Worm (Caenorhabditis elegans) whole organism, midembryonic: ENCODE data around the gene F01G10.6.

ENCODE experiments used
- T22C8.4 ChIP-seq: fragments of 200-800 bp; sonication (Bioruptor generic); IDR thresholded peaks from 2 replicates; pipeline ENCODE4 v1.3.6; 2022; ENCODE audit warnings: missing genetic modification characterization, missing compliant biosample characterization
- cog-1 ChIP-seq: sonication (generic microtip); optimal IDR thresholded peaks from 2 replicates; lab custom pipeline; 2016; ENCODE audit warnings: missing genetic modification characterization, missing compliant biosample characterization
- flt-1 ChIP-seq: fragments of 200-800 bp; sonication (Bioruptor generic); IDR thresholded peaks from 2 replicates; pipeline ENCODE4 v1.3.6; 2022; ENCODE audit warnings: missing genetic modification characterization, missing compliant biosample characterization
- ref-1 ChIP-seq: fragments of 200-800 bp; sonication (Bioruptor generic); conservative IDR thresholded peaks from 2 replicates; pipeline ENCODE4 v1.3.6; 2022; ENCODE audit warnings: missing genetic modification reagents, missing genetic modification characterization, missing compliant biosample characterization
- tab-1 ChIP-seq: fragments of 200-800 bp; sonication (Bioruptor generic); IDR thresholded peaks from 2 replicates; pipeline ENCODE4 v1.3.6; 2022; ENCODE audit warnings: missing genetic modification characterization, missing compliant biosample characterization
- ztf-23 ChIP-seq: fragments of 200-800 bp; sonication (Bioruptor generic); IDR thresholded peaks from 2 replicates; pipeline ENCODE4 v1.3.6; 2022; ENCODE audit warnings: missing genetic modification reagents, missing genetic modification characterization, missing compliant biosample characterization
- ztf-29 ChIP-seq: fragments of 200-800 bp; sonication (Bioruptor generic); IDR thresholded peaks from 2 replicates; pipeline ENCODE4 v1.3.6; 2022; ENCODE audit warnings: missing genetic modification reagents, missing genetic modification characterization, missing compliant biosample characterization

DNA sequence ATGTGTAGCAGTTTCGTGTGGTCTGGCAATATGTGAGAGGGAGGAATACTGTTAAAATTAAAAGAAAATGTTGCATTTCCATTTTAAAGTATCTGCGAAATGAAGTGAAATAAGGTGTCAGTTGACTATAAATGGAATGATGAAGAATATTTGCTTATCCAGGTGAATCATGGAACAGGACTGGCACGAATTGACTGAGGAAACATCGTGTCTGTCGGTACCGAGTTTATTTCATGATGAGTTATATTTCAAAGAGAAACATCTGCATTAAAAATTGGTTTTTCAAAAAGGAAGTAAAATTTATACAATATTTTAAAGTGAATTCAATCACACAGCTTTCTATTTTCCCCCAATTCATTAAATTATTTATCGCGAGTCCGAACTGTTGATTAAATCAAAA lies at the start of gene F01G10.6:
- TF ChIP-seq tab-1 (GFP tag; lab: Robert Waterston, UW) (no peak), flt-1 (GFP tag; lab: Robert Waterston, UW) (no peak), T22C8.4 (GFP tag; lab: Robert Waterston, UW) (no peak), ztf-29 (no peak), ref-1 (GFP tag; lab: Robert Waterston, UW) (no peak), cog-1 (no peak), ztf-23 (no peak)
